Worm (Caenorhabditis elegans) whole organism, L2 larva: ENCODE results near the gene C09B9.1.

Experiments
- aly-2 ChIP-seq: fragments of 150-350 bp; optimal IDR thresholded peaks from 2 replicates; lab custom pipeline; 2014; ENCODE audit warnings: missing biosample characterization, missing genetic modification characterization
- dmd-4 ChIP-seq: sonication (generic microtip); optimal IDR thresholded peaks from 2 replicates; lab custom pipeline; 2017; ENCODE audit warnings: missing biosample characterization, missing genetic modification characterization

DNA sequence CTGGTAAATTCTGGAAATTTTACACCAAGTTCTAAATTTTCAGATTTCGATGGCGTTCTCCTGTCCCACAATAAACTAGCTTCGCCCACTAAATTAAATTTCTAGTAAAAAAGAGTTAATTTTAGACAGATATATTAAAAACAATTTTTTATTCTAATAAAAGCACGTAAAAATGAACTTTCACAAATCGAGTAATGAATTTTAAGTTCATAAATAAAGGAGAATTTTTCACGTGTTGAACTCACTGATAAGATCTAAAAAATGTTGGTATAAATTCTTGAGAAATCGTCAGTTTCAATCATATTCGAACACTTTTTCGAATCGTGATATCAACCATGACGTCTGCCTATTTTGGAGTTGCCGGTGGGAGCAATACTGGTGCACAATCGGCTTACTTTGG, 41.7 kb upstream of the C09B9.1 start, which contains the start of gene ssq-2:
- TF ChIP-seq dmd-4 (tag; lab: Kevin White, UChicago) (no peak), aly-2 (tag; lab: Kevin White, UChicago) (no peak)
